Worm (Caenorhabditis elegans) whole organism, L1 larva: ENCODE data around the gene rmh-2.

Experiments used
- C34B4.2 ChIP-seq: sonication (generic microtip); optimal IDR thresholded peaks from 2 replicates; lab custom pipeline; 2017; ENCODE audit warnings: mild to moderate bottlenecking, missing genetic modification characterization, missing compliant biosample characterization
- F16B12.6 ChIP-seq: fragments of 150-350 bp; optimal IDR thresholded peaks from 2 replicates; lab custom pipeline; 2014; ENCODE audit warnings: missing biosample characterization, missing genetic modification characterization
- aha-1 ChIP-seq: fragments of 150-350 bp; optimal IDR thresholded peaks from 2 replicates; lab custom pipeline; 2014; ENCODE audit warnings: missing biosample characterization, missing genetic modification characterization
- alr-1 ChIP-seq: fragments of 200-800 bp; sonication (Bioruptor generic); optimal IDR thresholded peaks from 2 replicates; lab custom pipeline; 2018; ENCODE audit warnings: borderline replicate concordance, mild to moderate bottlenecking, missing genetic modification characterization, missing compliant biosample characterization
- aly-2 ChIP-seq: fragments of 150-350 bp; optimal IDR thresholded peaks from 2 replicates; lab custom pipeline; 2014; ENCODE audit warnings: missing biosample characterization, missing genetic modification characterization
- ama-1 ChIP-seq: fragments of 150-350 bp; optimal IDR thresholded peaks from 2 replicates; lab custom pipeline; 2014
- blmp-1 ChIP-seq: fragments of 150-350 bp; optimal IDR thresholded peaks from 2 replicates; lab custom pipeline; 2014; ENCODE audit warnings: missing biosample characterization, missing genetic modification characterization
- ceh-8 ChIP-seq: fragments of 200-800 bp; sonication (Bioruptor generic); optimal IDR thresholded peaks from 2 replicates; lab custom pipeline; 2018; ENCODE audit warnings: mild to moderate bottlenecking, missing genetic modification characterization, moderate library complexity, missing compliant biosample characterization
- ceh-90 ChIP-seq: sonication (generic microtip); optimal IDR thresholded peaks from 2 replicates; lab custom pipeline; 2016; ENCODE audit warnings: missing genetic modification characterization, missing compliant biosample characterization
- dpl-1 ChIP-seq, 3 experiments: fragments of 150-350 bp in 2 of 3; sonication (generic microtip) in 1 of 3; optimal IDR thresholded peaks; 2 replicates each; lab custom pipeline; 2014 to 2017; ENCODE audit warnings: missing biosample characterization in 3 of 3, missing genetic modification characterization in 3 of 3, missing genetic modification reagents in 3 of 3
- efl-1 ChIP-seq, 4 experiments: fragments of 150-350 bp; optimal IDR thresholded peaks in 3 of 4; peaks in 1 of 4; 1 replicate in 1 of 4; 2 replicates in 3 of 4; lab custom pipeline; 2014; ENCODE audit warnings: missing biosample characterization in 2 of 4, missing genetic modification characterization in 2 of 4, missing genetic modification reagents in 2 of 4
- efl-3 ChIP-seq: fragments of 200-800 bp; sonication (Bioruptor generic); optimal IDR thresholded peaks from 2 replicates; lab custom pipeline; 2018; ENCODE audit warnings: mild to moderate bottlenecking, missing genetic modification characterization, missing compliant biosample characterization
- egl-13 ChIP-seq: sonication (generic microtip); optimal IDR thresholded peaks from 2 replicates; lab custom pipeline; 2016; ENCODE audit warnings: missing genotype, missing genetic modification reagents, missing genetic modification characterization, missing compliant biosample characterization
- egl-27 ChIP-seq, 2 experiments: fragments of 150-350 bp in 1 of 2; sonication (generic microtip); optimal IDR thresholded peaks; 3 replicates each; lab custom pipeline; 2017 to 2018; ENCODE audit warnings: missing biosample characterization in 2 of 2, missing genetic modification characterization in 2 of 2, missing genetic modification reagents in 2 of 2
- elt-2 ChIP-seq: sonication (generic microtip); optimal IDR thresholded peaks from 2 replicates; lab custom pipeline; 2016; ENCODE audit warnings: missing genetic modification characterization, mild to moderate bottlenecking, inconsistent platforms, missing compliant biosample characterization, missing genetic modification reagents
- ets-5 ChIP-seq: fragments of 200-800 bp; sonication (Bioruptor generic); IDR thresholded peaks from 2 replicates; pipeline ENCODE4 v1.3.6; 2022; ENCODE audit warnings: missing genetic modification characterization, missing compliant biosample characterization
- fkh-4 ChIP-seq: sonication (generic microtip); optimal IDR thresholded peaks from 2 replicates; lab custom pipeline; 2016; ENCODE audit warnings: missing compliant biosample characterization, missing genetic modification characterization, borderline replicate concordance
- fkh-8 ChIP-seq: sonication (generic microtip); optimal IDR thresholded peaks from 2 replicates; lab custom pipeline; 2016; ENCODE audit warnings: mild to moderate bottlenecking, missing genetic modification characterization, missing compliant biosample characterization
- hlh-17 ChIP-seq: fragments of 200-800 bp; sonication (Bioruptor generic); optimal IDR thresholded peaks from 2 replicates; lab custom pipeline; 2018; ENCODE audit warnings: missing genetic modification characterization, mild to moderate bottlenecking, missing compliant biosample characterization, moderate library complexity, borderline replicate concordance
- hlh-4 ChIP-seq: sonication (generic microtip); optimal IDR thresholded peaks from 2 replicates; lab custom pipeline; 2016; ENCODE audit warnings: mild to moderate bottlenecking, missing genetic modification characterization, missing compliant biosample characterization
- irx-1 ChIP-seq: sonication (generic microtip); optimal IDR thresholded peaks from 2 replicates; lab custom pipeline; 2016; ENCODE audit warnings: missing genetic modification characterization, missing compliant biosample characterization
- isw-1 ChIP-seq: fragments of 200-800 bp; sonication (Bioruptor generic); IDR thresholded peaks from 2 replicates; pipeline ENCODE4 v1.3.6; 2022; ENCODE audit warnings: missing genetic modification characterization, missing compliant biosample characterization
- jun-1 ChIP-seq: fragments of 150-350 bp; optimal IDR thresholded peaks from 2 replicates; lab custom pipeline; 2014; ENCODE audit warnings: missing biosample characterization, missing genetic modification reagents, missing genetic modification characterization
- lin-13 ChIP-seq: fragments of 150-350 bp; optimal IDR thresholded peaks from 2 replicates; lab custom pipeline; 2014; ENCODE audit warnings: missing biosample characterization, missing genetic modification reagents, missing genetic modification characterization
- lin-14 ChIP-seq: fragments of 200-800 bp; sonication (Bioruptor generic); optimal IDR thresholded peaks from 2 replicates; lab custom pipeline; 2018; ENCODE audit warnings: mild to moderate bottlenecking, missing genetic modification characterization, moderate library complexity, missing compliant biosample characterization
- lin-15B ChIP-seq: fragments of 150-350 bp; sonication (generic microtip); optimal IDR thresholded peaks from 3 replicates; lab custom pipeline; 2014; ENCODE audit warnings: missing biosample characterization, missing genetic modification characterization
- lin-35 ChIP-seq, 2 experiments: fragments of 150-350 bp; optimal IDR thresholded peaks; 2 replicates each; lab custom pipeline; 2014; ENCODE audit warnings: missing biosample characterization in 2 of 2, missing genetic modification characterization in 2 of 2, missing genetic modification reagents in 2 of 2
- lsy-2 ChIP-seq, 2 experiments: fragments of 150-350 bp; optimal IDR thresholded peaks; 2 replicates each; lab custom pipeline; 2014; ENCODE audit warnings: missing biosample characterization in 2 of 2, missing genetic modification characterization in 2 of 2
- mef-2 ChIP-seq: fragments of 150-350 bp; optimal IDR thresholded peaks from 2 replicates; lab custom pipeline; 2014; ENCODE audit warnings: missing biosample characterization, missing genetic modification characterization
- nhr-20 ChIP-seq: sonication (generic microtip); optimal IDR thresholded peaks from 2 replicates; lab custom pipeline; 2016; ENCODE audit warnings: mild to moderate bottlenecking, missing genetic modification characterization, missing compliant biosample characterization
- nhr-47 ChIP-seq: sonication (generic microtip); optimal IDR thresholded peaks from 2 replicates; lab custom pipeline; 2016; ENCODE audit warnings: mild to moderate bottlenecking, missing genetic modification characterization, moderate library complexity, missing compliant biosample characterization
- nhr-71 ChIP-seq: sonication (generic microtip); optimal IDR thresholded peaks from 2 replicates; lab custom pipeline; 2016; ENCODE audit warnings: mild to moderate bottlenecking, missing genetic modification characterization, moderate library complexity, missing compliant biosample characterization
- nhr-90 ChIP-seq: sonication (generic microtip); optimal IDR thresholded peaks from 2 replicates; lab custom pipeline; 2016; ENCODE audit warnings: mild to moderate bottlenecking, missing genetic modification characterization, missing compliant biosample characterization; ENCODE audit not compliant: poor library complexity
- pag-3 ChIP-seq: sonication (generic microtip); optimal IDR thresholded peaks from 2 replicates; lab custom pipeline; 2017; ENCODE audit warnings: missing genetic modification characterization, mild to moderate bottlenecking, missing compliant biosample characterization, antibody characterized with exemption, borderline replicate concordance; ENCODE audit not compliant: insufficient read depth
- pax-3 ChIP-seq: fragments of 200-800 bp; sonication (Bioruptor generic); optimal IDR thresholded peaks from 2 replicates; lab custom pipeline; 2018; ENCODE audit warnings: mild to moderate bottlenecking, missing genetic modification characterization, moderate library complexity, missing compliant biosample characterization
- skn-1 ChIP-seq: fragments of 150-350 bp; optimal IDR thresholded peaks from 2 replicates; lab custom pipeline; 2014; ENCODE audit warnings: missing biosample characterization, missing genetic modification characterization
- snpc-4 ChIP-seq: fragments of 150-350 bp; optimal IDR thresholded peaks from 2 replicates; lab custom pipeline; 2014; ENCODE audit warnings: missing biosample characterization, missing genetic modification characterization
- snu-23 ChIP-seq: sonication (generic microtip); optimal IDR thresholded peaks from 2 replicates; lab custom pipeline; 2016; ENCODE audit warnings: missing genetic modification characterization, missing compliant biosample characterization
- sptf-1 ChIP-seq: fragments of 150-350 bp; optimal IDR thresholded peaks from 2 replicates; lab custom pipeline; 2014; ENCODE audit warnings: missing biosample characterization, missing genetic modification characterization
- unc-98 ChIP-seq: fragments of 200-800 bp; sonication (Bioruptor generic); IDR thresholded peaks from 2 replicates; pipeline ENCODE4 v1.3.6; 2022; ENCODE audit warnings: missing genetic modification characterization, missing compliant biosample characterization
- vab-15 ChIP-seq: sonication (generic microtip); optimal IDR thresholded peaks from 2 replicates; lab custom pipeline; 2017; ENCODE audit warnings: missing genotype, mild to moderate bottlenecking, missing genetic modification characterization, missing compliant biosample characterization
- xbp-1 ChIP-seq: sonication (generic microtip); optimal IDR thresholded peaks from 2 replicates; lab custom pipeline; 2016; ENCODE audit warnings: missing genetic modification characterization, missing compliant biosample characterization
- zag-1 ChIP-seq: fragments of 150-350 bp; optimal IDR thresholded peaks from 2 replicates; lab custom pipeline; 2014; ENCODE audit warnings: missing biosample characterization, missing genetic modification characterization
- ztf-11 ChIP-seq, 2 experiments: sonication (generic microtip); optimal IDR thresholded peaks; 2 replicates each; lab custom pipeline; 2016 to 2017; ENCODE audit warnings: missing genetic modification characterization in 2 of 2, missing biosample characterization in 1 of 2, missing compliant biosample characterization in 1 of 2

The rmh-2 gene

DNA sequence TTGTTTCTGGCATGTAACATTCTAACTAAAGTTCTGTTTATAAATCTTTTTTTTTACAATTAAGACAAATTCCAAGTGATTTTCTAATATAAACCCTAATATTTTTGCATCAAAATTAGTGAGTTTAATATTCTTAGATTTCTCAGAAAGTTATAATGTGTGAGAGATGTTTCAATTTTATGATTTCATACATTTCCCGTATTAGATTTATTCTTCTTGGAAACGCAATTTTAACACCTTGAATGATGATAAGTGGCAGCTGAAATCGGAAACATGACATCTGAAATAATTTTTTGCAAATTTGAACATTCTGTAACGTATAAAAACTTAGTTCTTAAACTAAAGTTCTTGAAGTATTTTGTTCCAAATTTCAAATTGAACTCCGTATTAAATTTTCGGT, 29.5 kb downstream of the rmh-2 start:
- TF ChIP-seq nhr-71 (tag; lab: Kevin White, UChicago), result peak; percentile 42
- peak; percentile 94 for TF ChIP-seq hlh-4 (tag; lab: Kevin White, UChicago)
- peak; percentile 43 for TF ChIP-seq fkh-8 (tag; lab: Kevin White, UChicago)
- peak; percentile 66 for TF ChIP-seq nhr-47
- TF ChIP-seq egl-13, result peak; percentile 67
- TF ChIP-seq ztf-11 (tag; optimal IDR thresholded peaks at IDR 0.05; lab: Kevin White, UChicago), result no peak

DNA sequence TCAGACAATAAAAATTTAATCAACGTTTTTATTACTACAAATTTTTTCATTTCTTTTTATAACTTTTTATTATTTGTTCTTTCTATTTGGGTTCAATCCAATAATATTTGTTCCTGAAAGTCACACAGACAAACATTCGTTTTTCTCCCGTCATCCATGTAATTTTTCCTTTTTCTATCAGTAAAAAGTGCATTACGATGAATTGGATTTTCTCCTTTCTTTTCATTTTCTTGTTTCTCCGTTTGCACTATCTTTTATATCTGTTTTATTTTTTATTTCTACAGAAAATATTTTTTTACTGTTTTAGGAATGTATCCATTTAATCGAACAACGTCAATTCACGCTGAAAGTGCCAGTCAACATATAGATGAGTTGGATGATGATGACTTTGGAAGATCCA, 31.3 kb downstream of the rmh-2 start, which contains the start of gene egl-47:
Gene egl-47, plus strand, starts transcription at position 301 of the 400 bp plus-strand sequence.
- TF ChIP-seq egl-13 (no peak), ama-1 (no peak), unc-98 (GFP tag; lab: Robert Waterston, UW) (no peak), ets-5 (GFP tag; lab: Robert Waterston, UW) (no peak), irx-1 (tag; lab: Kevin White, UChicago) (no peak)
- TF ChIP-seq, all 84 proteins: peak for 0

DNA sequence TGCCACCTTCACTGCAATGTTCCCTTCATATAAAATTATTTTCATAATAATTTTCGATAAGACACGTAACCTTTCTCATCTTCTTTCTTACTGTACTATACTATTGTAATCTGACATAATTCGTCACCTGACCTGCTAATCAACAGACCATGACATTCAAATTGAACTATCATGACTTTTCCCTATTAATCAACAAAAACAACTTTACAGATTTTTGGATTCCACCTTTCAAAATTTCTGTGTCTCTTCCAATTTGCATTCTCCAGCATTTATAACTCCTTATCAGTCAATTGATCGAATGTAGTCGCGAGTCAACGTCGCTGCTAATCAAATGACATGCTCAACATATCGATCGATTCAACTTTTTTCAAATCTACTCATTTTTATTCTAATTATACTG, 40.9 kb downstream of the rmh-2 start, which contains the start of gene fshr-1:
Gene fshr-1, plus strand, starts transcription at position 209 of the 400 bp plus-strand sequence.
- TF ChIP-seq lin-35 (GFP tag; optimal IDR thresholded peaks at IDR 0.05; lab: Kevin White, UChicago) (peak in 1 of 2 experiments; percentile 14), nhr-20 (tag; lab: Kevin White, UChicago) (peak; percentile 5), dpl-1 (GFP tag; optimal IDR thresholded peaks at IDR 0.05; lab: Kevin White, UChicago) (no peak), elt-2 (tag; lab: Kevin White, UChicago) (peak; percentile 64)

ce11 chrV:9885918-9886488, 44.6 kb downstream of the rmh-2 start, which contains the start of gene clp-9:
Gene clp-9 (minus strand): TSS chrV:9885968.
- no peak for TF ChIP-seq vab-15 (tag; lab: Kevin White, UChicago)
- TF ChIP-seq skn-1 (tag; lab: Kevin White, UChicago), result peak; percentile 22
- TF ChIP-seq xbp-1 (tag; lab: Kevin White, UChicago), result no peak
- no peak for TF ChIP-seq F16B12.6 (tag; lab: Kevin White, UChicago)
- no peak for TF ChIP-seq alr-1 (tag; lab: Kevin White, UChicago)
- no peak for TF ChIP-seq egl-27 (tag; optimal IDR thresholded peaks at IDR 0.05; lab: Kevin White, UChicago)
- TF ChIP-seq fkh-4, result no peak
- no peak for TF ChIP-seq aha-1
- TF ChIP-seq snpc-4, result no peak
- no peak for TF ChIP-seq lin-14
- TF ChIP-seq isw-1 (GFP tag; lab: Robert Waterston, UW), result no peak
- no peak for TF ChIP-seq ceh-90 (tag; lab: Kevin White, UChicago)
- TF ChIP-seq blmp-1 (tag; lab: Kevin White, UChicago), result peak; percentile 8
- no peak for TF ChIP-seq ceh-8
- peak in 1 of 2 experiments; percentile 24 for TF ChIP-seq efl-1 (optimal IDR thresholded peaks at IDR 0.05; lab: Kevin White, UChicago)
- TF ChIP-seq efl-1 (GFP tag; optimal IDR thresholded peaks at IDR 0.05 in 1 of 2; lab: Kevin White, UChicago), result no peak
- no peak for TF ChIP-seq jun-1 (tag; lab: Kevin White, UChicago)
- TF ChIP-seq irx-1 (tag; lab: Kevin White, UChicago), result no peak
- peak; percentile 20 for TF ChIP-seq fkh-8 (tag; lab: Kevin White, UChicago)
- no peak for TF ChIP-seq lin-35 (GFP tag; optimal IDR thresholded peaks at IDR 0.05; lab: Kevin White, UChicago)
- no peak for TF ChIP-seq lin-15B
- no peak for TF ChIP-seq dpl-1 (GFP tag; optimal IDR thresholded peaks at IDR 0.05; lab: Kevin White, UChicago)
- TF ChIP-seq, all 84 proteins: peak for 4

DNA sequence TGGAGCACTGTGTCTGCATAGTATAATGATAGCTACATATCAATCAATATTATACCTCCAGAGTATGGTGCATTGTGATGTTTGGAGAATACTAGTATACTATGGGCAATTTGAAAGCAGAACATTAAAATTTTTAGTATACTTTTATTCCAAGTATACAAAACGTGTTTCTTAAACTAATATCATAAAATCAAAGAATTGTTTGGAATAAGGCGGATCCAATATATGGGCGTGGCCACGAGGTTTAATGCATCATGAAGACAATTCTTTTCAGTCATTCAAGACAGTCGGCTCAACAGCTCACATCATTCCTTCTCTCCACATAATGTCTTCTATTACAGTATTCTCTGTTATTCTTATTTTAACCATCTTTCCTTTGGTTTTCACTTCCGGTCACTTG, 50.7 kb downstream of the rmh-2 start, which contains the start of gene sdz-31:
Gene sdz-31, plus strand, starts transcription at position 301 of the 400 bp plus-strand sequence.
- TF ChIP-seq aly-2 (no peak), snu-23 (no peak), efl-3 (GFP tag; lab: Kevin White, UChicago) (no peak), zag-1 (tag; lab: Kevin White, UChicago) (no peak), nhr-90 (tag; lab: Kevin White, UChicago) (no peak), C34B4.2 (no peak), lsy-2 (tag; optimal IDR thresholded peaks at IDR 0.05; lab: Kevin White, UChicago) (no peak), pax-3 (tag; lab: Kevin White, UChicago) (no peak), mef-2 (tag; lab: Kevin White, UChicago) (no peak), xbp-1 (tag; lab: Kevin White, UChicago) (no peak), sptf-1 (tag; lab: Kevin White, UChicago) (no peak), hlh-17 (GFP tag; lab: Kevin White, UChicago) (no peak), blmp-1 (tag; lab: Kevin White, UChicago) (no peak), ceh-90 (tag; lab: Kevin White, UChicago) (no peak), lin-13 (no peak), pag-3 (tag; lab: Kevin White, UChicago) (no peak)
